Fruit fly (Drosophila melanogaster): ENCODE results near the gene CG17404.

DNA sequence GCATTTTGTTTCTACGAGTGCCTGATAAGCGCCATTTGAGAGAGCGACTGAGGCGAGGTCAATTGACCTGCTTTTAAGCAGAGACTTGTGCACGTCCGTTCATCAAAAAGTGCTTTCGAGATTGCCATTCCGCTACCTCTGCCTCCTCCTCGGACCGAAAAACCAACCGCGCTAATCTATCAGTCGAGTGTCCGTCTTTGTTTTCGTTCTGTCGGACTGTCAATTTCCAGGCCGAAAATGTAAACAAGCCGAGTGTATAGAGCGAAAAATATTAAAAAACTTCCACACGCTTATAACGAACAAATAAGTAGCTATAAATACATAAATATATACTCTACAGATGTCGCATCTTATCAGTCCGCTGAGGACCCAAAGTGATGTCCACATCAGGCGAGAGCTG, 34.2 kb upstream of the CG17404 start:
- no peak for TF ChIP-seq D1 (tag; optimal IDR thresholded peaks at IDR 0.05)
- TF ChIP-seq CG10348 (GFP tag; IDR thresholded peaks at IDR 0.05) = no peak
